Worm (Caenorhabditis elegans): ENCODE measurements around the gene F47B7.5.

DNA sequence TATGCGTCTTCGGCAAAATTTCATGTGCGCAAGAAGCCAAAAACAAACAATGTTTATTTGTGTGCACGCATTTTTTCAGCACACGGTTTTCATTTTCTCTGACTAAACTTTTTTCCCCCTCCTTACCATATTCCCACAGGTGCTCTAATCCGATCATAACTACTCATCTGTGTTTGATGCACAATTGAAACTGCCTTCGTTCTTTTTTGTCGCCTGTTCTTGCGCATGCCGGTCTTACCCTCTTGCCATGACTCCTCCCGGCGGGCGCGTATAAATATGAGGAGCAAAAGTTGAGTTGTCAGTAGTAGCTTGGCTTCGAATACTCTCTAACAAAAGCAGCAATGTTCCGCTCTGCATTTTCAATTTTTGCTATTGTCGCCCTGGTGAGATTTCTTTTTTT is 29.3 kb upstream of the F47B7.5 start, which contains the start of gene abu-10:
- TF ChIP-seq nhr-232 (tag; optimal IDR thresholded peaks at IDR 0.05) (no peak), ceh-24 (tag; optimal IDR thresholded peaks at IDR 0.05) (no peak), tbx-2 (tag; optimal IDR thresholded peaks at IDR 0.05) (no peak)

Measured in whole organism, late embryonic.